Worm (Caenorhabditis elegans) whole organism, L1 larva: ENCODE results near the gene cyp-14A4.

Source experiments
- C04F5.9 ChIP-seq: sonication (generic microtip); optimal IDR thresholded peaks from 2 replicates; lab custom pipeline; 2016; ENCODE audit warnings: missing genetic modification characterization, missing compliant biosample characterization
- C34B4.2 ChIP-seq: sonication (generic microtip); optimal IDR thresholded peaks from 2 replicates; lab custom pipeline; 2017; ENCODE audit warnings: mild to moderate bottlenecking, missing genetic modification characterization, missing compliant biosample characterization
- F16B12.6 ChIP-seq: fragments of 150-350 bp; optimal IDR thresholded peaks from 2 replicates; lab custom pipeline; 2014; ENCODE audit warnings: missing biosample characterization, missing genetic modification characterization
- Y116A8C.19 ChIP-seq: sonication (generic microtip); optimal IDR thresholded peaks from 2 replicates; lab custom pipeline; 2016; ENCODE audit warnings: missing compliant biosample characterization, missing genetic modification characterization, borderline replicate concordance
- alr-1 ChIP-seq: fragments of 200-800 bp; sonication (Bioruptor generic); optimal IDR thresholded peaks from 2 replicates; lab custom pipeline; 2018; ENCODE audit warnings: borderline replicate concordance, mild to moderate bottlenecking, missing genetic modification characterization, missing compliant biosample characterization
- aly-2 ChIP-seq: fragments of 150-350 bp; optimal IDR thresholded peaks from 2 replicates; lab custom pipeline; 2014; ENCODE audit warnings: missing biosample characterization, missing genetic modification characterization
- ama-1 ChIP-seq: fragments of 150-350 bp; optimal IDR thresholded peaks from 2 replicates; lab custom pipeline; 2014
- blmp-1 ChIP-seq: fragments of 150-350 bp; optimal IDR thresholded peaks from 2 replicates; lab custom pipeline; 2014; ENCODE audit warnings: missing biosample characterization, missing genetic modification characterization
- ceh-63 ChIP-seq: fragments of 200-800 bp; sonication (Bioruptor generic); optimal IDR thresholded peaks from 2 replicates; lab custom pipeline; 2018; ENCODE audit warnings: mild to moderate bottlenecking, missing genetic modification characterization, missing compliant biosample characterization
- ceh-8 ChIP-seq: fragments of 200-800 bp; sonication (Bioruptor generic); optimal IDR thresholded peaks from 2 replicates; lab custom pipeline; 2018; ENCODE audit warnings: mild to moderate bottlenecking, missing genetic modification characterization, moderate library complexity, missing compliant biosample characterization
- ceh-88 ChIP-seq: fragments of 200-800 bp; sonication (Bioruptor generic); IDR thresholded peaks from 2 replicates; pipeline ENCODE4 v1.3.6; 2022; ENCODE audit warnings: missing genetic modification characterization, missing compliant biosample characterization
- ceh-90 ChIP-seq: sonication (generic microtip); optimal IDR thresholded peaks from 2 replicates; lab custom pipeline; 2016; ENCODE audit warnings: missing genetic modification characterization, missing compliant biosample characterization
- dpl-1 ChIP-seq, 3 experiments: fragments of 150-350 bp in 2 of 3; sonication (generic microtip) in 1 of 3; optimal IDR thresholded peaks; 2 replicates each; lab custom pipeline; 2014 to 2017; ENCODE audit warnings: missing biosample characterization in 3 of 3, missing genetic modification characterization in 3 of 3, missing genetic modification reagents in 3 of 3
- dsc-1 ChIP-seq: sonication (generic microtip); optimal IDR thresholded peaks from 2 replicates; lab custom pipeline; 2016; ENCODE audit warnings: mild to moderate bottlenecking, missing genetic modification characterization, missing compliant biosample characterization
- efl-3 ChIP-seq: fragments of 200-800 bp; sonication (Bioruptor generic); optimal IDR thresholded peaks from 2 replicates; lab custom pipeline; 2018; ENCODE audit warnings: mild to moderate bottlenecking, missing genetic modification characterization, missing compliant biosample characterization
- egl-27 ChIP-seq, 2 experiments: fragments of 150-350 bp in 1 of 2; sonication (generic microtip); optimal IDR thresholded peaks; 3 replicates each; lab custom pipeline; 2017 to 2018; ENCODE audit warnings: missing biosample characterization in 2 of 2, missing genetic modification characterization in 2 of 2, missing genetic modification reagents in 2 of 2
- elt-2 ChIP-seq: sonication (generic microtip); optimal IDR thresholded peaks from 2 replicates; lab custom pipeline; 2016; ENCODE audit warnings: missing genetic modification characterization, mild to moderate bottlenecking, inconsistent platforms, missing compliant biosample characterization, missing genetic modification reagents
- elt-3 ChIP-seq, 6 experiments: fragments of 150-350 bp in 1 of 6; sonication (generic microtip); optimal IDR thresholded peaks; 2 replicates each; lab custom pipeline; 2017 to 2018; ENCODE audit warnings: missing biosample characterization in 6 of 6, missing genetic modification characterization in 6 of 6, inconsistent platforms in 1 of 6
- ets-5 ChIP-seq: fragments of 200-800 bp; sonication (Bioruptor generic); IDR thresholded peaks from 2 replicates; pipeline ENCODE4 v1.3.6; 2022; ENCODE audit warnings: missing genetic modification characterization, missing compliant biosample characterization
- fkh-10 ChIP-seq: sonication (generic microtip); optimal IDR thresholded peaks from 2 replicates; lab custom pipeline; 2017; ENCODE audit warnings: missing biosample characterization, missing genetic modification reagents, missing genetic modification characterization
- fkh-4 ChIP-seq: sonication (generic microtip); optimal IDR thresholded peaks from 2 replicates; lab custom pipeline; 2016; ENCODE audit warnings: missing compliant biosample characterization, missing genetic modification characterization, borderline replicate concordance
- fkh-8 ChIP-seq: sonication (generic microtip); optimal IDR thresholded peaks from 2 replicates; lab custom pipeline; 2016; ENCODE audit warnings: mild to moderate bottlenecking, missing genetic modification characterization, missing compliant biosample characterization
- isw-1 ChIP-seq: fragments of 200-800 bp; sonication (Bioruptor generic); IDR thresholded peaks from 2 replicates; pipeline ENCODE4 v1.3.6; 2022; ENCODE audit warnings: missing genetic modification characterization, missing compliant biosample characterization
- jun-1 ChIP-seq: fragments of 150-350 bp; optimal IDR thresholded peaks from 2 replicates; lab custom pipeline; 2014; ENCODE audit warnings: missing biosample characterization, missing genetic modification reagents, missing genetic modification characterization
- lin-13 ChIP-seq: fragments of 150-350 bp; optimal IDR thresholded peaks from 2 replicates; lab custom pipeline; 2014; ENCODE audit warnings: missing biosample characterization, missing genetic modification reagents, missing genetic modification characterization
- lin-15B ChIP-seq: fragments of 150-350 bp; sonication (generic microtip); optimal IDR thresholded peaks from 3 replicates; lab custom pipeline; 2014; ENCODE audit warnings: missing biosample characterization, missing genetic modification characterization
- lin-35 ChIP-seq, 2 experiments: fragments of 150-350 bp; optimal IDR thresholded peaks; 2 replicates each; lab custom pipeline; 2014; ENCODE audit warnings: missing biosample characterization in 2 of 2, missing genetic modification characterization in 2 of 2, missing genetic modification reagents in 2 of 2
- lin-39 ChIP-seq: fragments of 150-350 bp; optimal IDR thresholded peaks from 2 replicates; lab custom pipeline; 2014; ENCODE audit warnings: missing biosample characterization, missing genetic modification reagents, missing genetic modification characterization
- mdl-1 ChIP-seq, 2 experiments: fragments of 150-350 bp; optimal IDR thresholded peaks; 2 replicates each; lab custom pipeline; 2014 to 2017; ENCODE audit warnings: missing biosample characterization in 2 of 2, missing genetic modification characterization in 2 of 2, inconsistent platforms in 1 of 2
- mep-1 ChIP-seq: fragments of 150-350 bp; optimal IDR thresholded peaks from 2 replicates; lab custom pipeline; 2014; ENCODE audit warnings: missing biosample characterization, missing genetic modification characterization
- nhr-11 ChIP-seq: fragments of 150-350 bp; optimal IDR thresholded peaks from 2 replicates; lab custom pipeline; 2014; ENCODE audit warnings: missing biosample characterization, missing genetic modification characterization
- nhr-12 ChIP-seq: sonication (generic microtip); optimal IDR thresholded peaks from 2 replicates; lab custom pipeline; 2017; ENCODE audit warnings: missing biosample characterization, missing genetic modification characterization
- nhr-19 ChIP-seq: fragments of 200-800 bp; sonication (Bioruptor generic); conservative IDR thresholded peaks from 2 replicates; pipeline ENCODE4 v1.3.6; 2022; ENCODE audit warnings: missing genetic modification characterization, missing compliant biosample characterization
- nhr-20 ChIP-seq: sonication (generic microtip); optimal IDR thresholded peaks from 2 replicates; lab custom pipeline; 2016; ENCODE audit warnings: mild to moderate bottlenecking, missing genetic modification characterization, missing compliant biosample characterization
- nhr-47 ChIP-seq: sonication (generic microtip); optimal IDR thresholded peaks from 2 replicates; lab custom pipeline; 2016; ENCODE audit warnings: mild to moderate bottlenecking, missing genetic modification characterization, moderate library complexity, missing compliant biosample characterization
- nhr-76 ChIP-seq: sonication (generic microtip); optimal IDR thresholded peaks from 2 replicates; lab custom pipeline; 2017; ENCODE audit warnings: missing biosample characterization, missing genetic modification characterization
- nhr-77 ChIP-seq: fragments of 150-350 bp; optimal IDR thresholded peaks from 2 replicates; lab custom pipeline; 2014; ENCODE audit warnings: missing biosample characterization, missing genetic modification characterization
- sox-4 ChIP-seq: sonication (generic microtip); optimal IDR thresholded peaks from 2 replicates; lab custom pipeline; 2016; ENCODE audit warnings: missing genetic modification characterization, missing compliant biosample characterization
- sptf-1 ChIP-seq: fragments of 150-350 bp; optimal IDR thresholded peaks from 2 replicates; lab custom pipeline; 2014; ENCODE audit warnings: missing biosample characterization, missing genetic modification characterization
- swsn-7 ChIP-seq: sonication (generic microtip); optimal IDR thresholded peaks from 2 replicates; lab custom pipeline; 2016; ENCODE audit warnings: missing genetic modification characterization, missing compliant biosample characterization
- tlp-1 ChIP-seq: fragments of 150-350 bp; optimal IDR thresholded peaks from 2 replicates; lab custom pipeline; 2014; ENCODE audit warnings: missing biosample characterization, missing genetic modification characterization
- unc-30 ChIP-seq: sonication (generic microtip); optimal IDR thresholded peaks from 2 replicates; lab custom pipeline; 2017; ENCODE audit warnings: missing biosample characterization, missing genetic modification characterization
- unc-86 ChIP-seq: sonication (generic microtip); optimal IDR thresholded peaks from 2 replicates; lab custom pipeline; 2016; ENCODE audit warnings: missing genetic modification characterization, missing compliant biosample characterization
- unc-98 ChIP-seq: fragments of 200-800 bp; sonication (Bioruptor generic); IDR thresholded peaks from 2 replicates; pipeline ENCODE4 v1.3.6; 2022; ENCODE audit warnings: missing genetic modification characterization, missing compliant biosample characterization
- zag-1 ChIP-seq: fragments of 150-350 bp; optimal IDR thresholded peaks from 2 replicates; lab custom pipeline; 2014; ENCODE audit warnings: missing biosample characterization, missing genetic modification characterization
- zip-4 ChIP-seq: fragments of 200-800 bp; sonication (Bioruptor generic); optimal IDR thresholded peaks from 2 replicates; lab custom pipeline; 2018; ENCODE audit warnings: mild to moderate bottlenecking, missing genetic modification characterization, moderate library complexity, missing compliant biosample characterization
- ztf-11 ChIP-seq, 2 experiments: sonication (generic microtip); optimal IDR thresholded peaks; 2 replicates each; lab custom pipeline; 2016 to 2017; ENCODE audit warnings: missing genetic modification characterization in 2 of 2, missing biosample characterization in 1 of 2, missing compliant biosample characterization in 1 of 2

The cyp-14A4 gene

ce11 chrX:13284091-13284490 lies at the start of gene cyp-14A4:
cyp-14A4 (minus strand) TSS chrX:13284197.
- no peak for TF ChIP-seq dpl-1 (GFP tag; optimal IDR thresholded peaks at IDR 0.05; lab: Kevin White, UChicago)
- no peak for TF ChIP-seq nhr-77 (tag; lab: Kevin White, UChicago)
- TF ChIP-seq zip-4 (GFP tag; lab: Kevin White, UChicago): no peak
- no peak for TF ChIP-seq ztf-11 (tag; optimal IDR thresholded peaks at IDR 0.05; lab: Kevin White, UChicago)
- no peak for TF ChIP-seq sox-4
- no peak for TF ChIP-seq ceh-88
- TF ChIP-seq lin-13 (GFP tag; lab: Kevin White, UChicago): no peak
- TF ChIP-seq zag-1: no peak
- TF ChIP-seq F16B12.6 (tag; lab: Kevin White, UChicago): no peak
- TF ChIP-seq nhr-20 (tag; lab: Kevin White, UChicago): no peak
- TF ChIP-seq aly-2 (tag; lab: Kevin White, UChicago): no peak
- no peak for TF ChIP-seq fkh-4 (tag; lab: Kevin White, UChicago)
- TF ChIP-seq, all 84 proteins: peak for 0

- TF ChIP-seq lin-15B: no peak
- TF ChIP-seq ama-1 (lab: Kevin White, UChicago): no peak
- no peak for TF ChIP-seq fkh-4 (tag; lab: Kevin White, UChicago)
- no peak for TF ChIP-seq C34B4.2 (tag; lab: Kevin White, UChicago)
- no peak for TF ChIP-seq swsn-7 (tag; lab: Kevin White, UChicago)
- TF ChIP-seq F16B12.6 (tag; lab: Kevin White, UChicago): no peak
- no peak for TF ChIP-seq alr-1 (tag; lab: Kevin White, UChicago)
- TF ChIP-seq egl-27 (tag; optimal IDR thresholded peaks at IDR 0.05; lab: Kevin White, UChicago): no peak
- no peak for TF ChIP-seq blmp-1
- TF ChIP-seq sox-4: no peak
- no peak for TF ChIP-seq ceh-88
- TF ChIP-seq sptf-1 (tag; lab: Kevin White, UChicago): no peak
- no peak for TF ChIP-seq lin-39
- TF ChIP-seq fkh-10 (GFP tag; lab: Kevin White, UChicago): no peak
- TF ChIP-seq nhr-76: no peak
- TF ChIP-seq nhr-12 (tag; lab: Kevin White, UChicago): no peak
- no peak for TF ChIP-seq elt-3 (tag; optimal IDR thresholded peaks at IDR 0.05; lab: Kevin White, UChicago)
- TF ChIP-seq, all 84 proteins: peak for 0
Measured at ce11 chrX:13331386-13331785, 47.4 kb upstream of the cyp-14A4 start, which contains the start of gene sir-2.3. sir-2.3 (plus strand) TSS chrX:13331686.

- TF ChIP-seq lin-35 (GFP tag; optimal IDR thresholded peaks at IDR 0.05; lab: Kevin White, UChicago) (peak; percentile 65 to 83), fkh-4 (tag; lab: Kevin White, UChicago) (no peak), nhr-11 (tag; lab: Kevin White, UChicago) (no peak), nhr-12 (tag; lab: Kevin White, UChicago) (no peak), fkh-8 (tag; lab: Kevin White, UChicago) (peak; percentile 82), alr-1 (tag; lab: Kevin White, UChicago) (no peak), elt-3 (tag; optimal IDR thresholded peaks at IDR 0.05; lab: Kevin White, UChicago) (peak in 5 of 6 experiments; percentile 13 to 84 (median 76)), nhr-76 (no peak), mep-1 (tag; lab: Kevin White, UChicago) (peak; percentile 92), dsc-1 (tag; lab: Kevin White, UChicago) (peak; percentile 36), ama-1 (lab: Kevin White, UChicago) (no peak), efl-3 (GFP tag; lab: Kevin White, UChicago) (no peak), elt-2 (tag; lab: Kevin White, UChicago) (peak; percentile 61), ceh-90 (tag; lab: Kevin White, UChicago) (no peak), unc-98 (GFP tag; lab: Robert Waterston, UW) (0 out of 2 replicates have a peak, but pooled peaks have one; percentile 4), tlp-1 (tag; lab: Kevin White, UChicago) (no peak), ceh-63 (GFP tag; lab: Kevin White, UChicago) (no peak), Y116A8C.19 (tag; lab: Kevin White, UChicago) (no peak), jun-1 (tag; lab: Kevin White, UChicago) (peak; percentile 74), F16B12.6 (tag; lab: Kevin White, UChicago) (no peak), C04F5.9 (tag; lab: Kevin White, UChicago) (no peak), lin-15B (peak; percentile 57), nhr-19 (GFP tag; lab: Robert Waterston, UW) (peak; percentile 89), zag-1 (no peak), unc-30 (tag; lab: Kevin White, UChicago) (no peak), swsn-7 (tag; lab: Kevin White, UChicago) (peak; percentile 74), ets-5 (GFP tag; lab: Robert Waterston, UW) (no peak), nhr-20 (tag; lab: Kevin White, UChicago) (peak; percentile 93), mdl-1 (tag; optimal IDR thresholded peaks at IDR 0.05; lab: Kevin White, UChicago) (peak in 1 of 2 experiments; percentile 94), isw-1 (GFP tag; lab: Robert Waterston, UW) (peak; percentile 14; the same call in 1 of the 2 replicates), unc-86 (tag; lab: Kevin White, UChicago) (no peak), ceh-8 (GFP tag; lab: Kevin White, UChicago) (no peak), nhr-77 (tag; lab: Kevin White, UChicago) (peak; percentile 65), nhr-47 (tag; lab: Kevin White, UChicago) (peak; percentile 75), blmp-1 (peak; percentile 90)
Measured at ce11 chrX:13328868-13329267, 44.9 kb upstream of the cyp-14A4 start.
